Worm (Caenorhabditis elegans) whole organism, L2 larva: ENCODE data around the gene ttr-7.

Experiments
- lin-39 ChIP-seq: fragments of 150-350 bp; optimal IDR thresholded peaks from 2 replicates; lab custom pipeline; 2014; ENCODE audit warnings: missing biosample characterization, missing genetic modification reagents, missing genetic modification characterization
- unc-62 ChIP-seq: fragments of 150-350 bp; optimal IDR thresholded peaks from 2 replicates; lab custom pipeline; 2014; ENCODE audit warnings: missing biosample characterization, missing genetic modification reagents, missing genetic modification characterization
- ztf-11 ChIP-seq: sonication (generic microtip); optimal IDR thresholded peaks from 2 replicates; lab custom pipeline; 2017; ENCODE audit warnings: missing biosample characterization, missing genetic modification characterization

DNA sequence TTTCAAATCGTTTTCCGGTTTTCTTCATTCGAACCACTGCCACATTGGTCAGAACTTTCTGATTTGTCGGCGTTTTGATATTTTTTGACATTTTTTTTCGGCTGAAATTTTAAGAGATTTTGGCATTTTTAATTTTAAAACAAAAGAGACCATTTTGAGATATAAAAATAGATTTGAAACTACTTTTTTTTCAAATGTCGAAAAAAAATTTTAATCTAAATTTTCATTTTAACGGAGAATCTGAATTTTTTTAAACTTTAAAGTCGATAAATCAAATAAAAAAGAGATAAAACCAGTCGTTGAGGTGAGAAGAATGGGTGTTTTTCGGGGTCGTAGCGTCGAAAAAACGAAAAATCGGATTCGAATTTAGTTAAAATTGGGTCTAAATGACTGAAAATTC is 32.5 kb downstream of the ttr-7 start, which contains the start of gene sbds-1:
- TF ChIP-seq lin-39 (no peak), ztf-11 (tag; lab: Kevin White, UChicago) (no peak), unc-62 (GFP tag; lab: Kevin White, UChicago) (no peak)
